Fruit fly (Drosophila melanogaster) whole organism, embryonic: ENCODE data around the gene CG8677.

Source experiments
- C15 ChIP-seq: fragments of 200-800 bp; sonication (Bioruptor generic); IDR thresholded peaks from 3 replicates; pipeline ENCODE4 v1.3.6; 2022; ENCODE audit warnings: missing biosample characterization, missing genetic modification characterization
- CG11085 ChIP-seq: fragments of 200-800 bp; sonication (Bioruptor generic); IDR thresholded peaks from 2 replicates; pipeline ENCODE4 v1.3.6; 2022; ENCODE audit warnings: missing biosample characterization, missing genetic modification characterization
- CG11723 ChIP-seq: fragments of 200-800 bp; sonication (Bioruptor generic); optimal IDR thresholded peaks from 2 replicates; lab custom pipeline; 2017; ENCODE audit warnings: missing biosample characterization, mild to moderate bottlenecking, missing genetic modification characterization
- CG13775 ChIP-seq: fragments of 200-800 bp; sonication (Bioruptor generic); optimal IDR thresholded peaks from 3 replicates; lab custom pipeline; 2017; ENCODE audit warnings: missing biosample characterization, mild to moderate bottlenecking, missing genetic modification characterization
- CG14014 ChIP-seq: fragments of 200-800 bp; sonication (Bioruptor generic); IDR thresholded peaks from 2 replicates; pipeline ENCODE4 v1.3.6; 2022; ENCODE audit warnings: missing biosample characterization, missing genetic modification characterization
- CG18011 ChIP-seq: fragments of 200-800 bp; sonication (Bioruptor generic); optimal IDR thresholded peaks from 2 replicates; lab custom pipeline; 2017; ENCODE audit warnings: missing biosample characterization, missing genetic modification characterization, mild to moderate bottlenecking, moderate library complexity, missing genotype
- CG2199 ChIP-seq: fragments of 200-800 bp; sonication (Bioruptor generic); IDR thresholded peaks from 3 replicates; pipeline ENCODE4 v1.3.6; 2022; ENCODE audit warnings: missing biosample characterization, missing genetic modification characterization
- CG2889 ChIP-seq: fragments of 200-800 bp; sonication (Bioruptor generic); IDR thresholded peaks from 3 replicates; pipeline ENCODE4 v1.3.6; 2022; ENCODE audit warnings: missing biosample characterization, missing genetic modification characterization
- CG32532 ChIP-seq: fragments of 200-800 bp; sonication (Bioruptor generic); IDR thresholded peaks from 2 replicates; pipeline ENCODE4 v1.3.6; 2022; ENCODE audit warnings: missing biosample characterization, missing genetic modification characterization
- CG3407 ChIP-seq: fragments of 200-800 bp; sonication (Bioruptor generic); optimal IDR thresholded peaks from 2 replicates; lab custom pipeline; 2018; ENCODE audit warnings: missing biosample characterization, mild to moderate bottlenecking, missing genetic modification characterization
- CG34224 ChIP-seq: fragments of 200-800 bp; sonication (Bioruptor generic); IDR thresholded peaks from 3 replicates; pipeline ENCODE4 v1.3.6; 2022; ENCODE audit warnings: missing biosample characterization, missing genetic modification characterization; ENCODE audit not compliant: partially characterized antibody
- CG34422 ChIP-seq: fragments of 200-800 bp; sonication (Bioruptor generic); IDR thresholded peaks from 3 replicates; pipeline ENCODE4 v1.3.6; 2022; ENCODE audit warnings: missing biosample characterization, missing genetic modification characterization
- CG43689 ChIP-seq: fragments of 200-800 bp; sonication (Bioruptor generic); IDR thresholded peaks from 2 replicates; pipeline ENCODE4 v1.3.6; 2022; ENCODE audit warnings: missing biosample characterization, missing genetic modification characterization
- CG4854 ChIP-seq: fragments of 200-800 bp; sonication (Bioruptor generic); optimal IDR thresholded peaks from 2 replicates; lab custom pipeline; 2016; ENCODE audit warnings: missing biosample characterization, missing genetic modification characterization, inconsistent platforms
- CG6791 ChIP-seq: fragments of 200-800 bp; sonication (Bioruptor generic); IDR thresholded peaks from 3 replicates; pipeline ENCODE4 v1.3.6; 2022; ENCODE audit warnings: missing biosample characterization, missing genetic modification characterization; ENCODE audit not compliant: partially characterized antibody
- CG6854 ChIP-seq: fragments of 200-800 bp; sonication (Bioruptor generic); optimal IDR thresholded peaks from 3 replicates; lab custom pipeline; 2017; ENCODE audit warnings: missing biosample characterization, mild to moderate bottlenecking, missing genetic modification characterization
- CG7372 ChIP-seq: fragments of 200-800 bp; sonication (Bioruptor generic); IDR thresholded peaks from 2 replicates; pipeline ENCODE4 v1.3.6; 2022; ENCODE audit warnings: missing biosample characterization, missing genetic modification characterization
- D19A ChIP-seq: fragments of 200-800 bp; optimal IDR thresholded peaks from 3 replicates; lab custom pipeline; 2019; ENCODE audit warnings: missing biosample characterization, mild to moderate bottlenecking, missing genetic modification characterization, moderate library complexity
- Ets65A ChIP-seq: fragments of 200-800 bp; sonication (Bioruptor generic); peaks from one replicate; lab custom pipeline; 2016; ENCODE audit warnings: missing biosample characterization, missing genetic modification characterization
- Gsc ChIP-seq: fragments of 200-800 bp; sonication (Bioruptor generic); IDR thresholded peaks from 2 replicates; pipeline ENCODE4 v1.3.6; 2022; ENCODE audit warnings: missing biosample characterization, missing genetic modification characterization
- Kr ChIP-seq: fragments of 200-800 bp; sonication (Bioruptor generic); optimal IDR thresholded peaks from 2 replicates; lab custom pipeline; 2017; ENCODE audit warnings: missing biosample characterization, mild to moderate bottlenecking, missing genetic modification characterization
- Med ChIP-seq: fragments of 200-800 bp; sonication (Bioruptor generic); peaks from one replicate; lab custom pipeline; 2016; ENCODE audit warnings: missing biosample characterization, missing genetic modification characterization, mild to moderate bottlenecking, inconsistent platforms, moderate library complexity
- Nf-YB ChIP-seq: fragments of 200-800 bp; sonication (Bioruptor generic); optimal IDR thresholded peaks from 3 replicates; lab custom pipeline; 2019; ENCODE audit warnings: missing biosample characterization, mild to moderate bottlenecking, missing genetic modification characterization, moderate library complexity
- Oli ChIP-seq: fragments of 200-800 bp; sonication (Bioruptor generic); optimal IDR thresholded peaks from 2 replicates; lab custom pipeline; 2018; ENCODE audit warnings: missing biosample characterization, mild to moderate bottlenecking, missing genetic modification characterization, moderate library complexity
- Trl ChIP-seq, 3 experiments: fragments of >200 bp in 2 of 3; fragments of 200-800 bp in 1 of 3; sonication (Bioruptor generic) in 1 of 3; optimal IDR thresholded peaks; 2 replicates in 1 of 3; 3 replicates in 2 of 3; lab custom pipeline; 2016 to 2017; ENCODE audit warnings: missing biosample characterization in 1 of 3, missing genetic modification characterization in 1 of 3
- ase ChIP-seq: fragments of 200-800 bp; sonication (Bioruptor generic); IDR thresholded peaks from 3 replicates; pipeline ENCODE4 v1.3.6; 2022; ENCODE audit warnings: missing biosample characterization, missing genetic modification characterization
- bowl ChIP-seq: fragments of 200-800 bp; sonication (Bioruptor generic); IDR thresholded peaks from 2 replicates; pipeline ENCODE4 v1.3.6; 2022; ENCODE audit warnings: missing biosample characterization, missing genetic modification characterization
- cg ChIP-seq: fragments of 200-800 bp; sonication (Bioruptor generic); optimal IDR thresholded peaks from 3 replicates; lab custom pipeline; 2019; ENCODE audit warnings: missing biosample characterization, mild to moderate bottlenecking, missing genetic modification characterization, moderate library complexity
- chinmo ChIP-seq: fragments of 200-800 bp; sonication (Bioruptor generic); IDR thresholded peaks from 4 replicates; pipeline ENCODE4 v1.3.6; 2022; ENCODE audit warnings: missing biosample characterization, missing genetic modification characterization; ENCODE audit not compliant: partially characterized antibody
- chm ChIP-seq: fragments of 200-800 bp; sonication (Bioruptor generic); IDR thresholded peaks from 2 replicates; pipeline ENCODE4 v1.3.6; 2022; ENCODE audit warnings: missing biosample characterization, missing genetic modification characterization
- crol ChIP-seq: fragments of 200-800 bp; sonication (Bioruptor generic); IDR thresholded peaks from 2 replicates; pipeline ENCODE4 v1.3.6; 2022; ENCODE audit warnings: missing biosample characterization, missing genetic modification characterization
- dysf ChIP-seq: fragments of 200-800 bp; sonication (Bioruptor generic); IDR thresholded peaks from 3 replicates; pipeline ENCODE4 v1.3.6; 2022; ENCODE audit warnings: missing biosample characterization, missing genetic modification characterization
- eyg ChIP-seq: fragments of 200-800 bp; sonication (Bioruptor generic); optimal IDR thresholded peaks from 3 replicates; lab custom pipeline; 2016; ENCODE audit warnings: missing biosample characterization, missing genetic modification characterization
- ftz-f1 ChIP-seq: fragments of 200-800 bp; sonication (Bioruptor generic); optimal IDR thresholded peaks from 2 replicates; lab custom pipeline; 2016; ENCODE audit warnings: missing biosample characterization, missing genetic modification characterization
- ham ChIP-seq: fragments of 200-800 bp; sonication (Bioruptor generic); IDR thresholded peaks from 2 replicates; pipeline ENCODE4 v1.3.6; 2022; ENCODE audit warnings: missing biosample characterization, missing genetic modification characterization
- hbn ChIP-seq: fragments of 200-800 bp; sonication (Bioruptor generic); IDR thresholded peaks from 2 replicates; pipeline ENCODE4 v1.3.6; 2022; ENCODE audit warnings: missing biosample characterization, missing genetic modification characterization; ENCODE audit not compliant: partially characterized antibody
- ken ChIP-seq: fragments of 200-800 bp; sonication (Bioruptor generic); IDR thresholded peaks from 3 replicates; pipeline ENCODE4 v1.3.6; 2022; ENCODE audit warnings: missing biosample characterization, missing genetic modification characterization
- lmd ChIP-seq: fragments of 200-800 bp; sonication (Bioruptor generic); IDR thresholded peaks from 2 replicates; pipeline ENCODE4 v1.3.6; 2022; ENCODE audit warnings: missing biosample characterization, missing genetic modification characterization
- lov ChIP-seq, 2 experiments: fragments of 200-800 bp in 1 of 2; fragments of >200 bp in 1 of 2; sonication (Bioruptor generic) in 1 of 2; IDR thresholded peaks in 1 of 2; optimal IDR thresholded peaks in 1 of 2; 2 replicates in 1 of 2; 3 replicates in 1 of 2; pipeline versions ENCODE4 v1.3.6 to Lab custom; 2017 to 2022; ENCODE audit warnings: missing biosample characterization in 1 of 2, missing genetic modification characterization in 1 of 2
- onecut ChIP-seq: fragments of 200-800 bp; sonication (Bioruptor generic); IDR thresholded peaks from 2 replicates; pipeline ENCODE4 v1.3.6; 2022; ENCODE audit warnings: missing biosample characterization, missing genetic modification characterization
- prd ChIP-seq, 3 experiments: fragments of >200 bp in 2 of 3; fragments of 200-800 bp in 1 of 3; sonication (Bioruptor generic) in 1 of 3; optimal IDR thresholded peaks in 2 of 3; IDR thresholded peaks in 1 of 3; 2 replicates in 2 of 3; 3 replicates in 1 of 3; pipeline versions ENCODE4 v1.3.6 to Lab custom; 2017 to 2022; ENCODE audit warnings: missing biosample characterization in 1 of 3, missing genetic modification characterization in 1 of 3
- pros ChIP-seq: fragments of 200-800 bp; sonication (Bioruptor generic); optimal IDR thresholded peaks from 3 replicates; lab custom pipeline; 2019; ENCODE audit warnings: missing biosample characterization, mild to moderate bottlenecking, missing genetic modification characterization, moderate library complexity
- sd ChIP-seq: fragments of 200-800 bp; sonication (Bioruptor generic); optimal IDR thresholded peaks from 3 replicates; lab custom pipeline; 2018; ENCODE audit warnings: missing biosample characterization, mild to moderate bottlenecking, missing genetic modification characterization, moderate library complexity
- sens ChIP-seq: fragments of 200-800 bp; sonication (Bioruptor generic); peaks from one replicate; lab custom pipeline; 2016; ENCODE audit warnings: missing biosample characterization, missing genetic modification characterization
- seq ChIP-seq: fragments of 200-800 bp; sonication (Bioruptor generic); IDR thresholded peaks from 2 replicates; pipeline ENCODE4 v1.3.6; 2022; ENCODE audit warnings: missing biosample characterization, missing genetic modification characterization
- unc-4 ChIP-seq: fragments of 200-800 bp; sonication (Bioruptor generic); IDR thresholded peaks from 2 replicates; pipeline ENCODE4 v1.3.6; 2022; ENCODE audit warnings: missing biosample characterization, missing genetic modification characterization; ENCODE audit not compliant: partially characterized antibody

The CG8677 gene

DNA sequence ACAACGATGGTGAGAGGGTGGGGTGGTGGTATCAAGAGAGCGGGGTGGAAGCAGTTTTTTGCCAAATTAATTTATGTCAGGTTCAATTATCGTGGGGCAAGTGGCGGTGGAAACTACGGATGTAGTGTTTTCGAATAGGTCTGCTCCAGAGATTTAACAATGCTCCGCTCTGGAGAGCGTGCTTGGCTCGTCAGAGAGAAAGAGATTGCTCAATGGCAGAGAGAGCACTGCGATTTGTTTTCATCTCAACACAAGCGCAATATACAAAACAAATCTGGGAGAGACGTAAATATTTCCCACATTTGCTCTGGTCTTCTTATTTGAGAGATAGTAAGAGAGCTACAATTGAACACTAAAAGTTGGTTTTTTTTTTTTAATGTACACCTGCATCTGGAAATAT is 666 bp downstream of the CG8677 start:
- TF ChIP-seq CG6791 = 0 out of 3 replicates have a peak, but pooled peaks have one; percentile 28
- TF ChIP-seq cg = peak; percentile 44
- peak; percentile 60; the same call in 2 of the 4 replicates for TF ChIP-seq chinmo (GFP tag; lab: Robert Waterston, UW)
- TF ChIP-seq seq (GFP tag; lab: Robert Waterston, UW) = 0 out of 2 replicates have a peak, but pooled peaks have one; percentile 51
- TF ChIP-seq unc-4 (GFP tag; lab: Robert Waterston, UW) = peak; percentile 27; the same call in 1 of the 2 replicates
- peak; percentile 87 to 94 for TF ChIP-seq Trl (optimal IDR thresholded peaks at IDR 0.05; lab: Kevin White, UChicago)
- TF ChIP-seq Trl (GFP tag; optimal IDR thresholded peaks at IDR 0.05; lab: Kevin White, UChicago) = no peak
- peak; percentile 43; the same call in 1 of the 2 replicates for TF ChIP-seq hbn (GFP tag; lab: Robert Waterston, UW)
- TF ChIP-seq CG43689 (GFP tag; lab: Robert Waterston, UW) = no peak
- peak; percentile 19; the same call in 1 of the 2 replicates for TF ChIP-seq CG32532 (GFP tag; lab: Robert Waterston, UW)
- 0 out of 2 replicates have a peak, but pooled peaks have one; percentile 19 for TF ChIP-seq crol (GFP tag; lab: Robert Waterston, UW)
- no peak for TF ChIP-seq lov (optimal IDR thresholded peaks at IDR 0.05; lab: Kevin White, UChicago)
- no peak for TF ChIP-seq lov (GFP tag; IDR thresholded peaks at IDR 0.05; lab: Robert Waterston, UW)
- TF ChIP-seq CG34224 (GFP tag; lab: Robert Waterston, UW) = peak; percentile 50; the same call in 2 of the 3 replicates
- no peak for TF ChIP-seq dysf (GFP tag; lab: Robert Waterston, UW)

DNA sequence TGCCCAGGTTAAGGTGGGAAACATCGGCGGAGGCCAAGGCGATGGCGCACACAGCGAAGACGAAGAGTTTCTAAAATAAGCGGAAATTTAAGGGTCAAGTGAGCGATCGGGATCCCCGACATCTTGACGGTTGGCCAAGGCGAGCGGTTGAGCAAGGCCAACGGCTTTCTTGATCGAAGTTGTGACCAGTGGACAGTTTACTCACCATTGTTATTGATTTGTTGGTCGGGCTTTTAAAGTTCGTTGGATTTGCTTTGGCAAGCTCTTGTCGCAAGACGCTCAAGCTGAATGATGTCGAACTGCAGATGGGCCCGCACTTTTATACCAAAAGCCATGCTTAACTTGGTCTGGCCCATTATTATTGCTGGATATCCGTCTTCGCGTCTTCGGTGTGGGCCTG is 12.3 kb downstream of the CG8677 start:
- TF ChIP-seq CG6854 (GFP tag; lab: Kevin White, UChicago) (no peak), chm (GFP tag; lab: Robert Waterston, UW) (0 out of 2 replicates have a peak, but pooled peaks have one; percentile 32), ftz-f1 (peak; percentile 16), ken (GFP tag; lab: Robert Waterston, UW) (no peak), Med (GFP tag; lab: Kevin White, UChicago) (peak; percentile 52), CG2199 (GFP tag; lab: Robert Waterston, UW) (0 out of 3 replicates have a peak, but pooled peaks have one; percentile 56), bowl (peak; percentile 22; the same call in 1 of the 2 replicates), CG2889 (0 out of 3 replicates have a peak, but pooled peaks have one; percentile 5), CG11085 (GFP tag; lab: Robert Waterston, UW) (no peak), onecut (GFP tag; lab: Robert Waterston, UW) (peak; percentile 27; the same call in 1 of the 2 replicates), pros (GFP tag; lab: Kevin White, UChicago) (peak; percentile 96), sd (no peak), ase (GFP tag; lab: Robert Waterston, UW) (no peak)

DNA sequence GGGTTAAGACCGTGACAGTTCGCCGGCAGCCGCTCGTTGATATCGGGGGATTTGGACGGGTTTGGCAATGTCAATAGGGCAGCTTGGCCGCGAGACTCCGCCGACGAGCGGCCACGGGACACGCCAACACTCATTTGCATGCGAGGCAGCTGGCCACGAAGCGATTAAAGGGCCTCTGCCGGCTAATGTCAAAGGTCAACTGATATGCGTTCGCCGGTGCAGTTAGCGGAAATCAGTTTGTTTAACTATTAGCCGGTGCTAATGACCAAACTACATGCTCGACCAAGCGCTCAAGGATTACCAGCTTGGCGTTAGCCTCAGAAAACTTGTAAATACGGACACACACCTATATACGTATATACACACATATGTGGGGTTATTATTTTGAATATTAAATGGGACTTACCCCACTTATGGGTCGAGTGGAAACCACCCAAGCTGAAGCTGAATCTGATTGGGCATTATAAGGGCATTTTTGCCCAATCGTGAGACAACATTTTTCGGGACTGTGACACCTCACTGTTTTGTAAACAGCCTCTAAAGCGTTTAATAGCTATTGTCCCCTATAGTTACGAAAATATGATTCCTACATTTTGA is 13.4 kb downstream of the CG8677 start:
- no peak for TF ChIP-seq CG13775
- no peak for TF ChIP-seq Kr (GFP tag; lab: Kevin White, UChicago)
- no peak for TF ChIP-seq lmd (GFP tag; lab: Robert Waterston, UW)
- no peak for TF ChIP-seq ham
- no peak for TF ChIP-seq C15 (GFP tag; lab: Robert Waterston, UW)
- TF ChIP-seq sens = peak; percentile 49
- TF ChIP-seq Oli (tag; lab: Kevin White, UChicago) = no peak
- TF ChIP-seq chinmo (GFP tag; lab: Robert Waterston, UW) = peak; percentile 75; the same call in 1 of the 4 replicates
- no peak for TF ChIP-seq prd (optimal IDR thresholded peaks at IDR 0.05; lab: Kevin White, UChicago)
- no peak for TF ChIP-seq prd (GFP tag; IDR thresholded peaks at IDR 0.05; lab: Robert Waterston, UW)
- no peak for TF ChIP-seq Gsc
- TF ChIP-seq Nf-YB (GFP tag; lab: Kevin White, UChicago) = no peak
- TF ChIP-seq CG18011 (GFP tag; lab: Kevin White, UChicago) = no peak
- TF ChIP-seq CG3407 = no peak
- TF ChIP-seq D19A (tag; lab: Kevin White, UChicago) = no peak
- TF ChIP-seq CG7372 (GFP tag; lab: Robert Waterston, UW) = no peak
- no peak for TF ChIP-seq eyg (GFP tag; lab: Kevin White, UChicago)
- no peak for TF ChIP-seq CG4854
- peak; percentile 5 for TF ChIP-seq Ets65A (GFP tag; lab: Kevin White, UChicago)
- TF ChIP-seq onecut (GFP tag; lab: Robert Waterston, UW) = no peak
- no peak for TF ChIP-seq CG14014 (GFP tag; lab: Robert Waterston, UW)
- no peak for TF ChIP-seq CG11723 (GFP tag; lab: Kevin White, UChicago)
- TF ChIP-seq CG34422 (GFP tag; lab: Robert Waterston, UW) = no peak
